Worm (Caenorhabditis elegans): ENCODE data around the gene ubc-19.

ce11 chrV:18639074-18639473, 50.5 kb downstream of the ubc-19 start:
- TF ChIP-seq ZK546.5 (tag; optimal IDR thresholded peaks at IDR 0.05) (no peak), mml-1 (tag; optimal IDR thresholded peaks at IDR 0.05) (no peak)
